Fruit fly (Drosophila melanogaster) whole organism, embryonic: Measurements from ENCODE around the gene Mms19.

Source experiments
- Atf3 ChIP-seq: fragments of 200-800 bp; sonication (Bioruptor generic); optimal IDR thresholded peaks from 3 replicates; lab custom pipeline; 2016; ENCODE audit warnings: missing biosample characterization, missing genetic modification characterization
- CG10267 ChIP-seq: fragments of 200-800 bp; sonication (Bioruptor generic); optimal IDR thresholded peaks from 2 replicates; lab custom pipeline; 2018; ENCODE audit warnings: missing biosample characterization, mild to moderate bottlenecking, missing genetic modification characterization, moderate library complexity
- CG11093 ChIP-seq: fragments of 200-800 bp; sonication (Bioruptor generic); IDR thresholded peaks from 3 replicates; pipeline ENCODE4 v1.3.6; 2022; ENCODE audit warnings: missing biosample characterization, missing genetic modification characterization
- CG12744 ChIP-seq: fragments of 200-800 bp; sonication (Bioruptor generic); optimal IDR thresholded peaks from 2 replicates; lab custom pipeline; 2016; ENCODE audit warnings: missing biosample characterization, missing genetic modification characterization
- CG13424 ChIP-seq: fragments of 200-800 bp; sonication (Bioruptor generic); optimal IDR thresholded peaks from 2 replicates; lab custom pipeline; 2019; ENCODE audit warnings: missing biosample characterization, mild to moderate bottlenecking, missing genetic modification characterization, moderate library complexity
- CG15269 ChIP-seq: fragments of 200-800 bp; sonication (Bioruptor generic); optimal IDR thresholded peaks from 2 replicates; lab custom pipeline; 2018; ENCODE audit warnings: missing biosample characterization, mild to moderate bottlenecking, missing genetic modification characterization, moderate library complexity
- CG15696 ChIP-seq: fragments of 200-800 bp; sonication (Bioruptor generic); optimal IDR thresholded peaks from 2 replicates; lab custom pipeline; 2019; ENCODE audit warnings: missing biosample characterization, mild to moderate bottlenecking, missing genetic modification characterization, moderate library complexity
- CG1647 ChIP-seq: fragments of 200-800 bp; sonication (Bioruptor generic); optimal IDR thresholded peaks from 3 replicates; lab custom pipeline; 2016; ENCODE audit warnings: missing biosample characterization, missing genetic modification characterization
- CG18011 ChIP-seq: fragments of 200-800 bp; sonication (Bioruptor generic); optimal IDR thresholded peaks from 2 replicates; lab custom pipeline; 2017; ENCODE audit warnings: missing biosample characterization, missing genetic modification characterization, mild to moderate bottlenecking, moderate library complexity, missing genotype
- CG1832 ChIP-seq: fragments of 200-800 bp; sonication (Bioruptor generic); optimal IDR thresholded peaks from 2 replicates; lab custom pipeline; 2017; ENCODE audit warnings: missing biosample characterization, mild to moderate bottlenecking, missing genetic modification characterization, inconsistent platforms
- CG30431 ChIP-seq: fragments of 200-800 bp; sonication (Bioruptor generic); optimal IDR thresholded peaks from 2 replicates; lab custom pipeline; 2017; ENCODE audit warnings: missing biosample characterization, missing genetic modification characterization
- CG31388 ChIP-seq: fragments of 200-800 bp; sonication (Bioruptor generic); optimal IDR thresholded peaks from 2 replicates; lab custom pipeline; 2016; ENCODE audit warnings: missing biosample characterization, missing genetic modification characterization
- CG32772 ChIP-seq: fragments of 200-800 bp; sonication (Bioruptor generic); IDR thresholded peaks from 2 replicates; pipeline ENCODE4 v1.3.6; 2022; ENCODE audit warnings: missing biosample characterization, missing genetic modification characterization
- CG4282 ChIP-seq: fragments of 200-800 bp; sonication (Bioruptor generic); optimal IDR thresholded peaks from 2 replicates; lab custom pipeline; 2016; ENCODE audit warnings: missing biosample characterization, missing genetic modification characterization
- CG4360 ChIP-seq: fragments of 200-800 bp; sonication (Bioruptor generic); IDR thresholded peaks from 2 replicates; pipeline ENCODE4 v1.3.6; 2022; ENCODE audit warnings: missing biosample characterization, missing genetic modification characterization
- CG6813 ChIP-seq: fragments of 200-800 bp; sonication (Bioruptor generic); optimal IDR thresholded peaks from 2 replicates; lab custom pipeline; 2017; ENCODE audit warnings: missing biosample characterization, missing genetic modification characterization, mild to moderate bottlenecking, moderate library complexity, missing genetic modification reagents
- CG7745 ChIP-seq: fragments of 200-800 bp; sonication (Bioruptor generic); optimal IDR thresholded peaks from 2 replicates; lab custom pipeline; 2018; ENCODE audit warnings: missing biosample characterization, mild to moderate bottlenecking, missing genetic modification characterization, moderate library complexity
- CG8290 ChIP-seq, 3 experiments: fragments of 200-800 bp; sonication (Bioruptor generic); optimal IDR thresholded peaks; 2 replicates each; lab custom pipeline; 2016 to 2019; ENCODE audit warnings: missing biosample characterization in 3 of 3, missing genetic modification characterization in 3 of 3, mild to moderate bottlenecking in 2 of 3, moderate library complexity in 1 of 3
- CG8944 ChIP-seq: fragments of 200-800 bp; sonication (Bioruptor generic); optimal IDR thresholded peaks from 3 replicates; lab custom pipeline; 2016; ENCODE audit warnings: missing biosample characterization, missing genetic modification characterization
- CHES-1-like ChIP-seq: fragments of 200-800 bp; sonication (Bioruptor generic); optimal IDR thresholded peaks from 2 replicates; lab custom pipeline; 2016; ENCODE audit warnings: missing biosample characterization, missing genetic modification characterization
- D19A ChIP-seq: fragments of 200-800 bp; optimal IDR thresholded peaks from 3 replicates; lab custom pipeline; 2019; ENCODE audit warnings: missing biosample characterization, mild to moderate bottlenecking, missing genetic modification characterization, moderate library complexity
- Dfd ChIP-seq, 2 experiments: fragments of >200 bp; optimal IDR thresholded peaks; 2 replicates each; lab custom pipeline; 2017; ENCODE audit warnings: missing biosample characterization in 2 of 2, missing genetic modification characterization in 2 of 2
- H2.0 ChIP-seq: fragments of 200-800 bp; sonication (Bioruptor generic); IDR thresholded peaks from 2 replicates; pipeline ENCODE4 v1.3.6; 2022; ENCODE audit warnings: missing biosample characterization, missing genetic modification characterization
- HLH54F ChIP-seq: fragments of 200-800 bp; sonication (Bioruptor generic); optimal IDR thresholded peaks from 3 replicates; lab custom pipeline; 2016; ENCODE audit warnings: missing biosample characterization, missing genetic modification characterization
- Hand ChIP-seq: fragments of 200-800 bp; sonication (Bioruptor generic); optimal IDR thresholded peaks from 2 replicates; lab custom pipeline; 2017; ENCODE audit warnings: mild to moderate bottlenecking, missing biosample characterization, missing genetic modification reagents, missing genetic modification characterization
- HmgZ ChIP-seq: fragments of 200-800 bp; sonication (Bioruptor generic); optimal IDR thresholded peaks from 2 replicates; lab custom pipeline; 2018; ENCODE audit warnings: missing biosample characterization, mild to moderate bottlenecking, missing genetic modification characterization
- Hsf ChIP-seq: fragments of 200-800 bp; sonication (Bioruptor generic); optimal IDR thresholded peaks from 3 replicates; lab custom pipeline; 2016; ENCODE audit warnings: missing biosample characterization, missing genetic modification characterization
- Meics ChIP-seq: fragments of 200-800 bp; sonication (Bioruptor generic); optimal IDR thresholded peaks from 2 replicates; lab custom pipeline; 2017; ENCODE audit warnings: missing biosample characterization, mild to moderate bottlenecking, missing genetic modification characterization
- NFAT ChIP-seq: fragments of 200-800 bp; sonication (Bioruptor generic); IDR thresholded peaks from 2 replicates; pipeline ENCODE4 v1.3.6; 2022; ENCODE audit warnings: missing biosample characterization, missing genetic modification characterization
- Sox102F ChIP-seq: fragments of 200-800 bp; sonication (Bioruptor generic); optimal IDR thresholded peaks from 2 replicates; lab custom pipeline; 2018; ENCODE audit warnings: missing biosample characterization, mild to moderate bottlenecking, missing genetic modification characterization, moderate library complexity
- Sry-β ChIP-seq: fragments of 200-800 bp; sonication (Bioruptor generic); optimal IDR thresholded peaks from 2 replicates; lab custom pipeline; 2018; ENCODE audit warnings: missing biosample characterization, mild to moderate bottlenecking, missing genetic modification characterization, moderate library complexity
- Xrp1 ChIP-seq: fragments of 200-800 bp; sonication (Bioruptor generic); IDR thresholded peaks from 2 replicates; pipeline ENCODE4 v1.3.6; 2022; ENCODE audit warnings: missing biosample characterization, missing genetic modification characterization
- cas ChIP-seq: fragments of 200-800 bp; sonication (Bioruptor generic); IDR thresholded peaks from 2 replicates; pipeline ENCODE4 v1.3.6; 2022; ENCODE audit warnings: missing biosample characterization, missing genetic modification characterization
- croc ChIP-seq: fragments of 200-800 bp; sonication (Bioruptor generic); conservative IDR thresholded peaks from 3 replicates; pipeline ENCODE4 v1.3.6; 2022; ENCODE audit warnings: missing biosample characterization, missing genetic modification characterization
- eyg ChIP-seq: fragments of 200-800 bp; sonication (Bioruptor generic); optimal IDR thresholded peaks from 3 replicates; lab custom pipeline; 2016; ENCODE audit warnings: missing biosample characterization, missing genetic modification characterization
- fd64A ChIP-seq: fragments of 200-800 bp; sonication (Bioruptor generic); optimal IDR thresholded peaks from 3 replicates; lab custom pipeline; 2018; ENCODE audit warnings: missing biosample characterization, mild to moderate bottlenecking, missing genetic modification characterization
- fru ChIP-seq: fragments of >200 bp; optimal IDR thresholded peaks from 2 replicates; lab custom pipeline; 2017
- ftz-f1 ChIP-seq: fragments of 200-800 bp; sonication (Bioruptor generic); optimal IDR thresholded peaks from 2 replicates; lab custom pipeline; 2016; ENCODE audit warnings: missing biosample characterization, missing genetic modification characterization
- h ChIP-seq: fragments of >200 bp; optimal IDR thresholded peaks from 2 replicates; lab custom pipeline; 2017
- ind ChIP-seq: fragments of 200-800 bp; sonication (Bioruptor generic); optimal IDR thresholded peaks from 3 replicates; lab custom pipeline; 2016; ENCODE audit warnings: missing biosample characterization, missing genetic modification characterization
- insv ChIP-seq, 2 experiments: fragments of 200-800 bp; sonication (Bioruptor generic); optimal IDR thresholded peaks; 3 replicates each; lab custom pipeline; 2016 to 2018; ENCODE audit warnings: missing biosample characterization in 2 of 2, missing genetic modification characterization in 2 of 2
- ken ChIP-seq: fragments of 200-800 bp; sonication (Bioruptor generic); IDR thresholded peaks from 3 replicates; pipeline ENCODE4 v1.3.6; 2022; ENCODE audit warnings: missing biosample characterization, missing genetic modification characterization
- nerfin-2 ChIP-seq: fragments of 200-800 bp; sonication (Bioruptor generic); IDR thresholded peaks from 2 replicates; pipeline ENCODE4 v1.3.6; 2022; ENCODE audit warnings: missing biosample characterization, missing genetic modification characterization; ENCODE audit not compliant: partially characterized antibody
- odd ChIP-seq: fragments of 200-800 bp; sonication (Bioruptor generic); optimal IDR thresholded peaks from 2 replicates; lab custom pipeline; 2017; ENCODE audit warnings: missing biosample characterization, mild to moderate bottlenecking, missing genetic modification characterization
- repo ChIP-seq: fragments of 200-800 bp; sonication (Bioruptor generic); optimal IDR thresholded peaks from 2 replicates; lab custom pipeline; 2016; ENCODE audit warnings: missing biosample characterization, missing genetic modification characterization
- shn ChIP-seq: fragments of 200-800 bp; sonication (Bioruptor generic); optimal IDR thresholded peaks from 3 replicates; lab custom pipeline; 2016; ENCODE audit warnings: missing biosample characterization, missing genetic modification characterization
- tin ChIP-seq: fragments of 200-800 bp; sonication (Bioruptor generic); optimal IDR thresholded peaks from 3 replicates; lab custom pipeline; 2016; ENCODE audit warnings: missing biosample characterization, missing genetic modification characterization
- toy ChIP-seq: fragments of 200-800 bp; sonication (Bioruptor generic); IDR thresholded peaks from 2 replicates; pipeline ENCODE4 v1.3.6; 2022; ENCODE audit warnings: missing biosample characterization, missing genetic modification characterization
- tx ChIP-seq: fragments of 200-800 bp; sonication (Bioruptor generic); optimal IDR thresholded peaks from 2 replicates; lab custom pipeline; 2016; ENCODE audit warnings: missing biosample characterization, missing genetic modification characterization
- unpg ChIP-seq: fragments of 200-800 bp; sonication (Bioruptor generic); optimal IDR thresholded peaks from 3 replicates; lab custom pipeline; 2018; ENCODE audit warnings: missing biosample characterization, mild to moderate bottlenecking, missing genetic modification characterization, moderate library complexity
- wdn ChIP-seq: fragments of 200-800 bp; sonication (Bioruptor generic); IDR thresholded peaks from 2 replicates; pipeline ENCODE4 v1.3.6; 2022; ENCODE audit warnings: missing biosample characterization, missing genetic modification characterization

Gene Mms19

dm6 chr3R:5232197-5232607 is at the start of gene Mms19, which contains the start of gene Kat60 (continued):
- TF ChIP-seq ind (GFP tag; lab: Kevin White, UChicago) (peak; percentile 73), CG1647 (GFP tag; lab: Kevin White, UChicago) (peak; percentile 62), NFAT (0 out of 2 replicates have a peak, but pooled peaks have one; percentile 52), Hand (GFP tag; lab: Kevin White, UChicago) (no peak), Sry-β (GFP tag; lab: Kevin White, UChicago) (peak; percentile 95), Atf3 (GFP tag; lab: Kevin White, UChicago) (peak; percentile 56), nerfin-2 (peak; percentile 82), Hsf (GFP tag; lab: Kevin White, UChicago) (peak; percentile 78), CG1832 (GFP tag; lab: Kevin White, UChicago) (no peak), CG7745 (no peak), unpg (no peak), CG4282 (GFP tag; lab: Kevin White, UChicago) (peak; percentile 3), ftz-f1 (GFP tag; lab: Kevin White, UChicago) (no peak), CG15696 (tag; lab: Kevin White, UChicago) (peak; percentile 57), CG15269 (tag; lab: Kevin White, UChicago) (no peak), HmgZ (tag; lab: Kevin White, UChicago) (peak; percentile 58), CG11093 (GFP tag; lab: Robert Waterston, UW) (peak; percentile 52; the same call in 1 of the 3 replicates), Xrp1 (GFP tag; lab: Robert Waterston, UW) (peak; percentile 57; the same call in 1 of the 2 replicates), ken (GFP tag; lab: Robert Waterston, UW) (peak; percentile 65; the same call in 2 of the 3 replicates), CG18011 (GFP tag; lab: Kevin White, UChicago) (peak; percentile 7), eyg (peak; percentile 19), tx (peak; percentile 60), wdn (GFP tag; lab: Robert Waterston, UW) (peak; percentile 54; the same call in 1 of the 2 replicates), CG8290 (GFP tag; optimal IDR thresholded peaks at IDR 0.05; lab: Kevin White, UChicago) (peak; percentile 73), CG8290 (tag; optimal IDR thresholded peaks at IDR 0.05; lab: Kevin White, UChicago) (no peak), insv (GFP tag; optimal IDR thresholded peaks at IDR 0.05; lab: Kevin White, UChicago) (peak in 1 of 2 experiments; percentile 32), shn (GFP tag; lab: Kevin White, UChicago) (peak; percentile 65), HLH54F (GFP tag; lab: Kevin White, UChicago) (peak; percentile 75), fru (lab: Kevin White, UChicago) (no peak), toy (no peak), odd (GFP tag; lab: Kevin White, UChicago) (no peak), CG8944 (GFP tag; lab: Kevin White, UChicago) (peak; percentile 30), h (lab: Kevin White, UChicago) (no peak), CG12744 (GFP tag; lab: Kevin White, UChicago) (peak; percentile 6), CG6813 (GFP tag; lab: Kevin White, UChicago) (no peak), D19A (no peak), CG4360 (GFP tag; lab: Robert Waterston, UW) (no peak), CG10267 (tag; lab: Kevin White, UChicago) (peak; percentile 76), Meics (GFP tag; lab: Kevin White, UChicago) (peak; percentile 32), CG31388 (GFP tag; lab: Kevin White, UChicago) (peak; percentile 44), croc (peak; percentile 27; the same call in 2 of the 3 replicates), Sox102F (GFP tag; lab: Kevin White, UChicago) (no peak), fd64A (no peak), repo (no peak), H2.0 (GFP tag; lab: Robert Waterston, UW) (peak; percentile 50; the same call in 1 of the 2 replicates), tin (GFP tag; lab: Kevin White, UChicago) (peak; percentile 73), CG30431 (GFP tag; lab: Kevin White, UChicago) (peak; percentile 35), cas (GFP tag; lab: Robert Waterston, UW) (peak; percentile 66), Dfd (GFP tag; optimal IDR thresholded peaks at IDR 0.05; lab: Kevin White, UChicago) (no peak), CG13424 (peak; percentile 61), CG32772 (GFP tag; lab: Robert Waterston, UW) (peak; percentile 64), CHES-1-like (GFP tag; lab: Kevin White, UChicago) (peak; percentile 64)
